Worm (Caenorhabditis elegans): ENCODE data around the gene idpp-16.

Gene idpp-16

DNA sequence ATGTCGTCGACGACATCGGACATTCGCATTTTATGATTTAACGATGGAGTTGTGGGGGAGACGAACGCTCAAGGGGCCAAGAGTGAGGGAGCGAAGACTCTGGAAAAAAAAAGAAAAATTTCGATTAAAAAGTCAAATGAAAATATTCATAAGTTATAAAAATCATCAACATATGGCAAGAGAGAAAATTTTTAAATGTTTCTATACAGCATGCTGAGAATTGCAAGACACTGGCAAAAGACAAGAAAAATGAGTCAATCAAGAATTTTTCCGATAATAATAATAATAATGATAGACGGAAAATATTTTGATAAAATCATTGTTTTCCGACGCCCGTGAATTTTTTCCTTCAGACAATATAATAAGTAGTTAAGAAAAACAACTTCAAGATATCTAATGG is 30.9 kb upstream of the idpp-16 start, which contains the start of gene sipa-1:
Gene sipa-1, minus strand, starts transcription at position 101 of the 400 bp plus-strand sequence.
- TF ChIP-seq flh-1 (GFP tag; optimal IDR thresholded peaks at IDR 0.05) (no peak), blmp-1 (tag; optimal IDR thresholded peaks at IDR 0.05) (no peak), mep-1 (tag; optimal IDR thresholded peaks at IDR 0.05) (no peak)

DNA sequence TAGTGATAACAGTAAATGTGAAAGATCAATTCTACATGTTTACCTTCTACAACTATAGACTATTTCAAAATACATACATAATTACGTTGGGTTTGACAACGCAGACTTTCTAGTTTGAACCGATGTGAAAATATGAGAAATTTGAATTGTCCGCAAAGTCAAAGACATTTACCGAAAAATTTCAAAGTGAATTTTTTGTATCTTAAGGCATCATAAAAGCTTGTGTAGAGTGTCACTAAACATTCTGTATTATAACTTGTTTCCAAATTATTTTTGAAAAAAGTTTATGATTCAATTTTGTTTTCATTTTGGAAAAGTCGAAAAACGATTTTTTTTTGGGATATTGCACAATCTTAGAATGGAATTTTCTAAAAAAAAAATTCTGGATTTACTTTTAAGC is 29.3 kb upstream of the idpp-16 start:
- TF ChIP-seq unc-62 (GFP tag; optimal IDR thresholded peaks at IDR 0.05) = no peak
- TF ChIP-seq nhr-237 (tag; optimal IDR thresholded peaks at IDR 0.05) = no peak
- no peak for TF ChIP-seq drap-1 (GFP tag; optimal IDR thresholded peaks at IDR 0.05)
- no peak for TF ChIP-seq ceh-43 (GFP tag; optimal IDR thresholded peaks at IDR 0.05)
- no peak for TF ChIP-seq lin-32 (GFP tag; optimal IDR thresholded peaks at IDR 0.05)
- no peak for TF ChIP-seq unc-39 (tag; optimal IDR thresholded peaks at IDR 0.05)
- no peak for TF ChIP-seq ces-1 (GFP tag; optimal IDR thresholded peaks at IDR 0.05)
- no peak for TF ChIP-seq elt-3 (tag; optimal IDR thresholded peaks at IDR 0.05)
- no peak for TF ChIP-seq flh-1 (GFP tag; optimal IDR thresholded peaks at IDR 0.05)
- no peak for TF ChIP-seq zip-8 (tag; optimal IDR thresholded peaks at IDR 0.05)
- no peak for TF ChIP-seq pha-4 (tag; optimal IDR thresholded peaks at IDR 0.05)
- TF ChIP-seq nhr-76 (tag; optimal IDR thresholded peaks at IDR 0.05) = no peak
- no peak for TF ChIP-seq hlh-1 (tag; optimal IDR thresholded peaks at IDR 0.05)
- TF ChIP-seq mab-5 (tag; optimal IDR thresholded peaks at IDR 0.05) = no peak
- TF ChIP-seq cnd-1 (tag; optimal IDR thresholded peaks at IDR 0.05) = no peak
- TF ChIP-seq ceh-83 (GFP tag; optimal IDR thresholded peaks at IDR 0.05) = no peak
- TF ChIP-seq nhr-12 (tag; optimal IDR thresholded peaks at IDR 0.05) = no peak

DNA sequence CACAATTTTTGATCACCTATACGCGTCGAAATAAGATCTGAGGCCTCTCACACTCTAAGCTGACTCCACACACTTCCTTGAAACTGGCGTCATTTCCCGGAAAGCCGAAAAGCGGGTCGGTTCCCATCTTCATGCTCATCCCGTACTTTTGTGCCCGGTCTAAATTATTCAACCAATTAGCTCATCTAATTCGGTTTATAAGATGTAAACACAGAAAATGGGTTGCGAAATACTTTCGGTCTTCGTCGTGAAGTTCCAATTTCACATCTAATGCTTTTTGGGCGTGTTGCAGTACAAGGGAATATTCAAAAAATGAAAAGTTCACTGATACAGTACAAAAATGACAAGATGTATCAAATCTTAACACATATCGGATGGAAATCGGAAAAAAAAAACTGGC is 24.8 kb upstream of the idpp-16 start:
- no peak for TF ChIP-seq tbx-8 (GFP tag; optimal IDR thresholded peaks at IDR 0.05)
- no peak for TF ChIP-seq snpc-4 (tag; optimal IDR thresholded peaks at IDR 0.05)
- no peak for TF ChIP-seq mls-2 (tag; optimal IDR thresholded peaks at IDR 0.05)
- TF ChIP-seq ces-1 (GFP tag; optimal IDR thresholded peaks at IDR 0.05) = peak; percentile 6
- TF ChIP-seq ceh-39 (tag; optimal IDR thresholded peaks at IDR 0.05) = no peak

DNA sequence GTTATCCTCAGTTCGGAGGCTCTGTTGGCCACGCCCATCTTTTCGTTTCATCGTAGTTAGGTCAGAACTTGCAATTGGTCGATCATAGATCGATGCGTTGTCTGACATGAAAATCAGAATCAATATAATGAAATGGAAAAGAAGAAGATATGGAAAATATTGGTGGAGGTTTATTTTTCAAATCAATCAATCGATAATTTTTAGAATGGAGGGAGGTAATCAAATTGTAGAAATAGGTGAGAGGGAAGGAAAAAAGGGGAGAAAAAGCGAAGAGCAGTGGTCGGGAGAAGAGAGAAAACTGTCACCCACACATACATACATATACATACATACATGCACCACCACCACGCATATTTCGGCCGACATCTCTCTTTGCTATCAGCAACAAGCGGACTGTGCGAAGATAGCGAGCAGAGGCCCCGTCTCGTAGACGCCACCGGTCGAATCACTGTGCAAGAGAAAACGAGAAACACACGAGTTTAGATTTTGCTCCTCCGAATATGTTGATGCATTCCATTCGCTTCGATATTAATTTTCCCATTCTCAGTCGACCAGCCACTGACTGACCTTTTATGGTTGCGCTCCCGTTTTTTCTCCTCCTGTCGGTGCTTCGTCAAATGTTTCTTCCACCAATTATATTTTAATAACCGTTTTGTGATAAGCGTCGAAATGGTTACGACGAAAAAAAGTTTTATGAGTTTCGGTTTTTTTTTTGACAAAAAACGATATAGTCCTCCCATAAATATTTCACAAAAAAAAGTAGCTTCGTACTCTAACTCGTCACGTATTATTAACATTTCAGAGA is 23.1 kb upstream of the idpp-16 start, which contains the start of gene F35B12.10:
Gene F35B12.10, minus strand, starts transcription at position 51 of the 805 bp plus-strand sequence.
- TF ChIP-seq elt-1 (tag; optimal IDR thresholded peaks at IDR 0.05; ENCODE audit: borderline replicate concordance, insufficient read depth) = no peak
- no peak for TF ChIP-seq ztf-11 (tag; optimal IDR thresholded peaks at IDR 0.05)
- no peak for TF ChIP-seq ceh-39 (tag; optimal IDR thresholded peaks at IDR 0.05)
- TF ChIP-seq mab-5 (tag; optimal IDR thresholded peaks at IDR 0.05) = no peak
- no peak for TF ChIP-seq unc-120 (tag; optimal IDR thresholded peaks at IDR 0.05; ENCODE audit: poor library complexity, severe bottlenecking)
- no peak for TF ChIP-seq sptf-1 (tag; optimal IDR thresholded peaks at IDR 0.05)
- no peak for TF ChIP-seq elt-3 (tag; optimal IDR thresholded peaks at IDR 0.05)
- TF ChIP-seq sem-2 (GFP tag; optimal IDR thresholded peaks at IDR 0.05) = no peak
- no peak for TF ChIP-seq tbx-8 (GFP tag; optimal IDR thresholded peaks at IDR 0.05)
- no peak for TF ChIP-seq unc-62 (GFP tag; optimal IDR thresholded peaks at IDR 0.05)
- no peak for TF ChIP-seq lin-13 (tag; optimal IDR thresholded peaks at IDR 0.05)
- no peak for TF ChIP-seq snpc-4 (tag; optimal IDR thresholded peaks at IDR 0.05)
- no peak for TF ChIP-seq nhr-237 (tag; optimal IDR thresholded peaks at IDR 0.05)

DNA sequence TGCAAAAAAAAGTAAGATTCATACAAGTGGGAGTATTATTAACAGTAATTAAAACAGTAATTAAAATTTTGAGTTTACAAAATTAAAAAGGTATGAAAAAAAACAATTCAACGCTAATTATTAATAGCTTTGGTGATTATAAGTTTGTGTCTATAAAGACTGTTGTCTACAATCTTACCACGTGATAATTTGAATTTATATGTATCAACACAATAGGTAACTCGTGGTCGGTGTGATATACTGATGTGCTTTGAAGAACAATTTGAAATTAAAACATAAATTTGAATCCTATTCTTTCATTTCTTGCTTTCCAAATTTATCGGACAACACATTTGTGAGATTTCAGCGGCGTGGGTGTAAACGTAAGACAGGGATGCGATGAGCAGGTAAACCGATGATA is 21.5 kb upstream of the idpp-16 start:
- TF ChIP-seq elt-1 (tag; optimal IDR thresholded peaks at IDR 0.05; ENCODE audit: borderline replicate concordance, insufficient read depth) = no peak
- no peak for TF ChIP-seq unc-62 (GFP tag; optimal IDR thresholded peaks at IDR 0.05)
- no peak for TF ChIP-seq mab-5 (tag; optimal IDR thresholded peaks at IDR 0.05)
- TF ChIP-seq bed-3 (GFP tag; optimal IDR thresholded peaks at IDR 0.05) = no peak
- TF ChIP-seq zip-8 (tag; optimal IDR thresholded peaks at IDR 0.05) = no peak
- TF ChIP-seq tbx-8 (GFP tag; optimal IDR thresholded peaks at IDR 0.05) = no peak
- no peak for TF ChIP-seq ceh-83 (GFP tag; optimal IDR thresholded peaks at IDR 0.05)
- no peak for TF ChIP-seq ceh-43 (GFP tag; optimal IDR thresholded peaks at IDR 0.05)
- no peak for TF ChIP-seq M03D4.4 (tag; optimal IDR thresholded peaks at IDR 0.05)
- no peak for TF ChIP-seq ces-1 (GFP tag; optimal IDR thresholded peaks at IDR 0.05)
- no peak for TF ChIP-seq nhr-237 (tag; optimal IDR thresholded peaks at IDR 0.05)
- no peak for TF ChIP-seq mls-2 (tag; optimal IDR thresholded peaks at IDR 0.05)
- no peak for TF ChIP-seq lsy-2 (tag; optimal IDR thresholded peaks at IDR 0.05)
- no peak for TF ChIP-seq flh-1 (GFP tag; optimal IDR thresholded peaks at IDR 0.05)
- no peak for TF ChIP-seq lin-32 (GFP tag; optimal IDR thresholded peaks at IDR 0.05)
- TF ChIP-seq nhr-2 (tag; optimal IDR thresholded peaks at IDR 0.05) = no peak
